Worm (Caenorhabditis elegans) whole organism, mixed stage, embryonic: ENCODE results near the gene C14A11.5.

Source experiments
- blmp-1 ChIP-seq: fragments of 150-350 bp; optimal IDR thresholded peaks from 2 replicates; lab custom pipeline; 2014; ENCODE audit warnings: missing biosample characterization, missing genetic modification characterization
- ceh-83 ChIP-seq: fragments of 200-800 bp; sonication (Bioruptor generic); optimal IDR thresholded peaks from 2 replicates; lab custom pipeline; 2018; ENCODE audit warnings: mild to moderate bottlenecking, missing genetic modification characterization, missing compliant biosample characterization
- elt-3 ChIP-seq: fragments of 150-350 bp; optimal IDR thresholded peaks from 2 replicates; lab custom pipeline; 2014; ENCODE audit warnings: missing biosample characterization, missing genetic modification characterization
- lin-13 ChIP-seq: fragments of 150-350 bp; optimal IDR thresholded peaks from 2 replicates; lab custom pipeline; 2014; ENCODE audit warnings: missing biosample characterization, missing genetic modification characterization
- lsy-2 ChIP-seq: fragments of 150-350 bp; optimal IDR thresholded peaks from 2 replicates; lab custom pipeline; 2014; ENCODE audit warnings: missing biosample characterization, missing genetic modification characterization
- nhr-12 ChIP-seq: fragments of 150-350 bp; optimal IDR thresholded peaks from 2 replicates; lab custom pipeline; 2014; ENCODE audit warnings: missing biosample characterization, missing genetic modification characterization
- pha-4 ChIP-seq: fragments of 150-350 bp; optimal IDR thresholded peaks from 2 replicates; lab custom pipeline; 2018; ENCODE audit warnings: missing biosample characterization, missing genetic modification reagents, missing genetic modification characterization
- sem-2 ChIP-seq: fragments of 200-800 bp; sonication (Bioruptor generic); optimal IDR thresholded peaks from 2 replicates; lab custom pipeline; 2018; ENCODE audit warnings: mild to moderate bottlenecking, missing genetic modification characterization, missing compliant biosample characterization
- snpc-4 ChIP-seq: fragments of 150-350 bp; optimal IDR thresholded peaks from 2 replicates; lab custom pipeline; 2014; ENCODE audit warnings: missing biosample characterization, missing genetic modification characterization
- sptf-1 ChIP-seq: sonication (generic microtip); optimal IDR thresholded peaks from 2 replicates; lab custom pipeline; 2017; ENCODE audit warnings: mild to moderate bottlenecking, missing genetic modification characterization, moderate library complexity, missing compliant biosample characterization
- unc-62 ChIP-seq: fragments of 150-350 bp; optimal IDR thresholded peaks from 2 replicates; lab custom pipeline; 2014; ENCODE audit warnings: missing biosample characterization, missing genetic modification reagents, missing genetic modification characterization
- ztf-11 ChIP-seq: fragments of 150-350 bp; optimal IDR thresholded peaks from 2 replicates; lab custom pipeline; 2014; ENCODE audit warnings: missing biosample characterization, missing genetic modification characterization

- TF ChIP-seq pha-4 (tag; lab: Kevin White, UChicago) (no peak), ztf-11 (tag; lab: Kevin White, UChicago) (no peak), nhr-12 (tag; lab: Kevin White, UChicago) (no peak), blmp-1 (tag; lab: Kevin White, UChicago) (no peak), sptf-1 (no peak), unc-62 (GFP tag; lab: Kevin White, UChicago) (no peak), snpc-4 (tag; lab: Kevin White, UChicago) (no peak), elt-3 (tag; lab: Kevin White, UChicago) (no peak), ceh-83 (GFP tag; lab: Kevin White, UChicago) (no peak), lin-13 (tag; lab: Kevin White, UChicago) (no peak), lsy-2 (no peak), sem-2 (GFP tag; lab: Kevin White, UChicago) (no peak)
Observed at ce11 chrX:2814097-2814720, 6.9 kb upstream of the C14A11.5 start, which contains the start of gene C14A11.6.
